Worm (Caenorhabditis elegans) whole organism, L3 larva: Measurements from ENCODE around the gene F45D3.2.

Experiments used
- R02D3.7 ChIP-seq: fragments of 150-350 bp; optimal IDR thresholded peaks from 2 replicates; lab custom pipeline; 2014; ENCODE audit warnings: missing biosample characterization, missing genetic modification characterization
- ZK546.5 ChIP-seq: sonication (generic microtip); optimal IDR thresholded peaks from 2 replicates; lab custom pipeline; 2017; ENCODE audit warnings: missing biosample characterization, missing genetic modification characterization
- aly-2 ChIP-seq: fragments of 150-350 bp; optimal IDR thresholded peaks from 2 replicates; lab custom pipeline; 2014; ENCODE audit warnings: missing biosample characterization, missing genetic modification characterization
- ama-1 ChIP-seq: fragments of 150-350 bp; optimal IDR thresholded peaks from 2 replicates; lab custom pipeline; 2018
- ceh-16 ChIP-seq: sonication (generic microtip); optimal IDR thresholded peaks from 2 replicates; lab custom pipeline; 2017; ENCODE audit warnings: missing biosample characterization, missing genetic modification characterization
- ceh-28 ChIP-seq: fragments of 150-350 bp; optimal IDR thresholded peaks from 2 replicates; lab custom pipeline; 2014; ENCODE audit warnings: missing biosample characterization, missing genetic modification reagents, missing genetic modification characterization
- ceh-9 ChIP-seq: sonication (generic microtip); optimal IDR thresholded peaks from 2 replicates; lab custom pipeline; 2018; ENCODE audit warnings: missing biosample characterization, missing genetic modification characterization
- daf-12 ChIP-seq: fragments of 150-350 bp; optimal IDR thresholded peaks from 2 replicates; lab custom pipeline; 2014; ENCODE audit warnings: missing biosample characterization, missing genetic modification reagents, missing genetic modification characterization
- egl-27 ChIP-seq: sonication (generic microtip); optimal IDR thresholded peaks from 4 replicates; lab custom pipeline; 2017; ENCODE audit warnings: missing biosample characterization, missing genetic modification reagents, missing genetic modification characterization
- egl-5 ChIP-seq: fragments of 150-350 bp; optimal IDR thresholded peaks from 2 replicates; lab custom pipeline; 2017; ENCODE audit warnings: missing biosample characterization, missing genetic modification reagents, missing genetic modification characterization, inconsistent platforms
- elt-1 ChIP-seq: fragments of 150-350 bp; optimal IDR thresholded peaks from 2 replicates; lab custom pipeline; 2014; ENCODE audit warnings: missing biosample characterization, missing genetic modification characterization
- elt-2 ChIP-seq: sonication (generic microtip); optimal IDR thresholded peaks from 2 replicates; lab custom pipeline; 2016; ENCODE audit warnings: missing genetic modification reagents, mild to moderate bottlenecking, missing genetic modification characterization, missing compliant biosample characterization
- elt-3 ChIP-seq, 3 experiments: fragments of 150-350 bp in 1 of 3; sonication (generic microtip) in 2 of 3; optimal IDR thresholded peaks; 2 replicates in 2 of 3; 4 replicates in 1 of 3; lab custom pipeline; 2014 to 2017; ENCODE audit warnings: missing biosample characterization in 3 of 3, missing genetic modification characterization in 3 of 3
- fkh-10 ChIP-seq: sonication (generic microtip); optimal IDR thresholded peaks from 2 replicates; lab custom pipeline; 2017; ENCODE audit warnings: missing biosample characterization, missing genetic modification reagents, missing genetic modification characterization
- fos-1 ChIP-seq: fragments of 150-350 bp; optimal IDR thresholded peaks from 2 replicates; lab custom pipeline; 2014; ENCODE audit warnings: missing biosample characterization, missing genetic modification characterization
- hmg-11 ChIP-seq: sonication (generic microtip); optimal IDR thresholded peaks from 2 replicates; lab custom pipeline; 2016; ENCODE audit warnings: missing genetic modification characterization, missing compliant biosample characterization
- jun-1 ChIP-seq: fragments of 150-350 bp; optimal IDR thresholded peaks from 2 replicates; lab custom pipeline; 2014; ENCODE audit warnings: missing biosample characterization, missing genetic modification reagents, missing genetic modification characterization
- lin-15B ChIP-seq: fragments of 150-350 bp; optimal IDR thresholded peaks from 2 replicates; lab custom pipeline; 2014; ENCODE audit warnings: missing biosample characterization, missing genetic modification characterization
- lin-39 ChIP-seq: fragments of 150-350 bp; optimal IDR thresholded peaks from 2 replicates; lab custom pipeline; 2018; ENCODE audit warnings: missing biosample characterization, missing genetic modification reagents, missing genetic modification characterization
- mdl-1 ChIP-seq: fragments of 150-350 bp; optimal IDR thresholded peaks from 2 replicates; lab custom pipeline; 2014; ENCODE audit warnings: missing biosample characterization, missing genetic modification characterization
- nfya-1 ChIP-seq: sonication (generic microtip); optimal IDR thresholded peaks from 2 replicates; lab custom pipeline; 2017; ENCODE audit warnings: missing genetic modification characterization, mild to moderate bottlenecking, missing compliant biosample characterization, antibody characterized with exemption, moderate library complexity; ENCODE audit not compliant: insufficient read depth
- nhr-12 ChIP-seq: fragments of 150-350 bp; optimal IDR thresholded peaks from 2 replicates; lab custom pipeline; 2014; ENCODE audit warnings: missing biosample characterization, missing genetic modification characterization
- nhr-23 ChIP-seq: fragments of 150-350 bp; optimal IDR thresholded peaks from 2 replicates; lab custom pipeline; 2014; ENCODE audit warnings: missing biosample characterization, missing genetic modification reagents, missing genetic modification characterization
- nhr-237 ChIP-seq: fragments of 150-350 bp; optimal IDR thresholded peaks from 2 replicates; lab custom pipeline; 2014; ENCODE audit warnings: missing biosample characterization, missing genetic modification characterization
- nhr-25 ChIP-seq: sonication (generic microtip); optimal IDR thresholded peaks from 2 replicates; lab custom pipeline; 2017; ENCODE audit warnings: missing biosample characterization, missing genetic modification characterization
- nhr-28 ChIP-seq: fragments of 150-350 bp; optimal IDR thresholded peaks from 2 replicates; lab custom pipeline; 2014; ENCODE audit warnings: missing biosample characterization, missing genetic modification characterization
- nhr-43 ChIP-seq: sonication (generic microtip); optimal IDR thresholded peaks from 2 replicates; lab custom pipeline; 2016; ENCODE audit warnings: mild to moderate bottlenecking, missing genetic modification characterization, missing compliant biosample characterization; ENCODE audit not compliant: poor library complexity, severe bottlenecking
- nhr-76 ChIP-seq: fragments of 150-350 bp; sonication (generic microtip); optimal IDR thresholded peaks from 5 replicates; lab custom pipeline; 2014; ENCODE audit warnings: missing biosample characterization, missing genetic modification characterization
- nhr-77 ChIP-seq: fragments of 150-350 bp; optimal IDR thresholded peaks from 2 replicates; lab custom pipeline; 2014; ENCODE audit warnings: missing biosample characterization, missing genetic modification characterization
- pha-4 ChIP-seq: fragments of 150-350 bp; optimal IDR thresholded peaks from 2 replicates; lab custom pipeline; 2014; ENCODE audit warnings: missing biosample characterization, missing genetic modification reagents, missing genetic modification characterization
- pqm-1 ChIP-seq: fragments of 150-350 bp; optimal IDR thresholded peaks from 2 replicates; lab custom pipeline; 2017; ENCODE audit warnings: missing biosample characterization, missing genetic modification characterization, inconsistent platforms
- snpc-4 ChIP-seq: fragments of 150-350 bp; optimal IDR thresholded peaks from 2 replicates; lab custom pipeline; 2014; ENCODE audit warnings: missing biosample characterization, missing genetic modification characterization
- tbx-2 ChIP-seq: sonication (generic microtip); optimal IDR thresholded peaks from 2 replicates; lab custom pipeline; 2016; ENCODE audit warnings: mild to moderate bottlenecking, missing genetic modification characterization, missing compliant biosample characterization
- unc-39 ChIP-seq: sonication (generic microtip); optimal IDR thresholded peaks from 4 replicates; lab custom pipeline; 2017; ENCODE audit warnings: missing biosample characterization, missing genetic modification characterization
- unc-62 ChIP-seq: fragments of 150-350 bp; sonication (generic microtip); optimal IDR thresholded peaks from 4 replicates; lab custom pipeline; 2014; ENCODE audit warnings: missing biosample characterization, missing genetic modification reagents, missing genetic modification characterization
- zag-1 ChIP-seq: fragments of 150-350 bp; optimal IDR thresholded peaks from 2 replicates; lab custom pipeline; 2014; ENCODE audit warnings: missing biosample characterization, missing genetic modification characterization

The F45D3.2 gene

ce11 chrV:12528919-12529318, 11.9 kb upstream of the F45D3.2 start:
- peak; percentile 57 for TF ChIP-seq elt-1 (tag; lab: Kevin White, UChicago)
- TF ChIP-seq nhr-12, result no peak
- peak; percentile 35 for TF ChIP-seq pha-4 (tag; lab: Kevin White, UChicago)
- TF ChIP-seq tbx-2, result peak; percentile 8
- peak in 1 of 3 experiments; percentile 27 for TF ChIP-seq elt-3 (tag; optimal IDR thresholded peaks at IDR 0.05; lab: Kevin White, UChicago)
- TF ChIP-seq unc-62, result peak; percentile 84
- peak; percentile 19 for TF ChIP-seq R02D3.7 (tag; lab: Kevin White, UChicago)
- TF ChIP-seq nhr-23 (tag; lab: Kevin White, UChicago), result peak; percentile 16
- TF ChIP-seq lin-39 (tag; lab: Kevin White, UChicago), result peak; percentile 17
- TF ChIP-seq fkh-10 (GFP tag; lab: Kevin White, UChicago), result no peak
- TF ChIP-seq jun-1, result peak; percentile 44
- TF ChIP-seq unc-39 (tag; lab: Kevin White, UChicago), result no peak
- TF ChIP-seq lin-15B, result peak; percentile 12
- TF ChIP-seq pqm-1 (tag; lab: Kevin White, UChicago), result peak; percentile 66
- TF ChIP-seq nhr-237 (tag; lab: Kevin White, UChicago), result no peak
- peak; percentile 40 for TF ChIP-seq elt-2 (tag; lab: Kevin White, UChicago)
- peak; percentile 92 for TF ChIP-seq daf-12 (tag; lab: Kevin White, UChicago)
- peak; percentile 42 for TF ChIP-seq mdl-1
- TF ChIP-seq snpc-4 (tag; lab: Kevin White, UChicago), result peak; percentile 30
- TF ChIP-seq hmg-11 (tag; lab: Kevin White, UChicago), result peak; percentile 48
- no peak for TF ChIP-seq ama-1 (lab: Kevin White, UChicago)
- no peak for TF ChIP-seq ceh-9 (tag; lab: Kevin White, UChicago)
- peak; percentile 15 for TF ChIP-seq ceh-28
- TF ChIP-seq fos-1, result no peak
- TF ChIP-seq nhr-25 (tag; lab: Kevin White, UChicago), result peak; percentile 91
- peak; percentile 82 for TF ChIP-seq nfya-1 (tag; lab: Kevin White, UChicago)
- no peak for TF ChIP-seq nhr-28 (tag; lab: Kevin White, UChicago)

ce11 chrV:12530129-12530528, 10.7 kb upstream of the F45D3.2 start:
- TF ChIP-seq nfya-1 (tag; lab: Kevin White, UChicago) (peak; percentile 33), unc-62 (peak; percentile 53), elt-1 (tag; lab: Kevin White, UChicago) (peak; percentile 68), daf-12 (tag; lab: Kevin White, UChicago) (peak; percentile 27), nhr-77 (tag; lab: Kevin White, UChicago) (no peak), aly-2 (no peak), tbx-2 (peak; percentile 56), fkh-10 (GFP tag; lab: Kevin White, UChicago) (peak; percentile 84), zag-1 (peak; percentile 27), nhr-23 (tag; lab: Kevin White, UChicago) (no peak), nhr-12 (no peak), nhr-237 (tag; lab: Kevin White, UChicago) (no peak), nhr-76 (tag; lab: Kevin White, UChicago) (no peak), ceh-16 (tag; lab: Kevin White, UChicago) (peak; percentile 65), hmg-11 (tag; lab: Kevin White, UChicago) (peak; percentile 16)

- no peak for TF ChIP-seq nhr-12
- TF ChIP-seq lin-39 (tag; lab: Kevin White, UChicago), result no peak
Observed at ce11 chrV:12531084-12531483, 9.8 kb upstream of the F45D3.2 start.

- TF ChIP-seq elt-2 (tag; lab: Kevin White, UChicago) (peak; percentile 66), pqm-1 (tag; lab: Kevin White, UChicago) (peak; percentile 44), ZK546.5 (tag; lab: Kevin White, UChicago) (no peak), egl-5 (tag; lab: Kevin White, UChicago) (no peak)
Observed at ce11 chrV:12532369-12532768, 8.5 kb upstream of the F45D3.2 start.

ce11 chrV:12533635-12534150, 7.1 kb upstream of the F45D3.2 start:
- TF ChIP-seq elt-3 (tag; optimal IDR thresholded peaks at IDR 0.05; lab: Kevin White, UChicago), result peak; percentile 40 to 97 (median 51)
- no peak for TF ChIP-seq mdl-1
- no peak for TF ChIP-seq egl-27 (tag; lab: Kevin White, UChicago)
- peak; percentile 26 for TF ChIP-seq daf-12 (tag; lab: Kevin White, UChicago)
- TF ChIP-seq nfya-1 (tag; lab: Kevin White, UChicago), result peak; percentile 30
- peak; percentile 55 for TF ChIP-seq nhr-43 (tag; lab: Kevin White, UChicago)
- TF ChIP-seq unc-62, result peak; percentile 88
- TF ChIP-seq elt-1 (tag; lab: Kevin White, UChicago), result peak; percentile 25
- no peak for TF ChIP-seq nhr-12
- peak; percentile 81 for TF ChIP-seq nhr-25 (tag; lab: Kevin White, UChicago)
- TF ChIP-seq, all 47 proteins: peak for 7
